Worm (Caenorhabditis elegans): ENCODE results near the gene Y59A8B.12.

The Y59A8B.12 gene

ce11 chrV:18086174-18086661, at the start of gene Y59A8B.12:
Y59A8B.12 (minus strand) TSS chrV:18086224.
- no peak for TF ChIP-seq unc-62 (GFP tag; optimal IDR thresholded peaks at IDR 0.05)

- no peak for TF ChIP-seq unc-62 (GFP tag; optimal IDR thresholded peaks at IDR 0.05)
Measured at ce11 chrV:18134378-18134777, 48.4 kb upstream of the Y59A8B.12 start, which contains the start of gene Y37H2A.7. Y37H2A.7 (minus strand) TSS chrV:18134478.

ce11 chrV:18133177-18133576, 47.2 kb upstream of the Y59A8B.12 start, which contains the start of gene Y37H2A.18:
Y37H2A.18 (minus strand) TSS chrV:18133277.
- TF ChIP-seq unc-62 (GFP tag; optimal IDR thresholded peaks at IDR 0.05) = no peak

ce11 chrV:18131049-18131448, 45.0 kb upstream of the Y59A8B.12 start, which contains the start of gene Y37H2A.12:
Y37H2A.12 (minus strand) TSS chrV:18131129.
- no peak for TF ChIP-seq unc-62 (GFP tag; optimal IDR thresholded peaks at IDR 0.05)

- no peak for TF ChIP-seq unc-62 (GFP tag; optimal IDR thresholded peaks at IDR 0.05)
Measured at ce11 chrV:18128545-18128944, 42.5 kb upstream of the Y59A8B.12 start.

- TF ChIP-seq unc-62 (GFP tag; optimal IDR thresholded peaks at IDR 0.05) = no peak
Measured at ce11 chrV:18127192-18127591, 41.2 kb upstream of the Y59A8B.12 start, which contains the start of gene fbxa-211. fbxa-211 (plus strand) TSS chrV:18127519.

- no peak for TF ChIP-seq unc-62 (GFP tag; optimal IDR thresholded peaks at IDR 0.05)
Measured at ce11 chrV:18125075-18125474, 39.1 kb upstream of the Y59A8B.12 start, which contains the start of gene fbxa-210. fbxa-210 (plus strand) TSS chrV:18125375.

ce11 chrV:18123639-18124038, 37.6 kb upstream of the Y59A8B.12 start, which contains the start of gene fbxa-107:
fbxa-107 (plus strand) TSS chrV:18123939.
- no peak for TF ChIP-seq unc-62 (GFP tag; optimal IDR thresholded peaks at IDR 0.05)

- TF ChIP-seq unc-62 (GFP tag; optimal IDR thresholded peaks at IDR 0.05) = no peak
Measured at ce11 chrV:18109449-18109848, 23.4 kb upstream of the Y59A8B.12 start.

ce11 chrV:18107969-18108368, 21.9 kb upstream of the Y59A8B.12 start, which contains the start of gene Y37H2A.1:
Y37H2A.1 (plus strand) TSS chrV:18108269.
- TF ChIP-seq unc-62 (GFP tag; optimal IDR thresholded peaks at IDR 0.05) = no peak

ce11 chrV:18106055-18106454, 20.0 kb upstream of the Y59A8B.12 start:
- TF ChIP-seq unc-62 (GFP tag; optimal IDR thresholded peaks at IDR 0.05) = no peak

- TF ChIP-seq unc-62 (GFP tag; optimal IDR thresholded peaks at IDR 0.05) = no peak
Measured at ce11 chrV:18098387-18098786, 12.4 kb upstream of the Y59A8B.12 start, which contains the start of gene par-4. par-4 (plus strand) TSS chrV:18098687.

- TF ChIP-seq unc-62 (GFP tag; optimal IDR thresholded peaks at IDR 0.05) = no peak
Measured at ce11 chrV:18093941-18094340, 7.9 kb upstream of the Y59A8B.12 start.

ce11 chrV:18091216-18091615, 5.2 kb upstream of the Y59A8B.12 start:
- TF ChIP-seq unc-62 (GFP tag; optimal IDR thresholded peaks at IDR 0.05) = no peak

ce11 chrV:18086783-18087182, 759 bp upstream of the Y59A8B.12 start, which contains the start of gene slr-2:
slr-2 (plus strand) TSS chrV:18087123.
- no peak for TF ChIP-seq unc-62 (GFP tag; optimal IDR thresholded peaks at IDR 0.05)

- TF ChIP-seq unc-62 (GFP tag; optimal IDR thresholded peaks at IDR 0.05) = no peak
Measured at ce11 chrV:18085150-18085833, 732 bp downstream of the Y59A8B.12 start, which contains the start of gene fbxa-106. fbxa-106 (minus strand) TSS chrV:18085200.

- no peak for TF ChIP-seq unc-62 (GFP tag; optimal IDR thresholded peaks at IDR 0.05)
Measured at ce11 chrV:18081857-18082256, 4.2 kb downstream of the Y59A8B.12 start, which contains the start of gene nova-1. nova-1 (minus strand) TSS chrV:18081957.

Data from whole organism, dauer.